Fruit fly (Drosophila melanogaster): ENCODE measurements around the gene CG4768.

The CG4768 gene

dm6 chrX:16791058-16791457 is 861 bp upstream of the CG4768 start, which contains the start of gene Rrp45:
Gene Rrp45 (minus strand): TSS chrX:16791266.
- TF ChIP-seq woc (GFP tag; optimal IDR thresholded peaks at IDR 0.05): peak; percentile 29
- peak; percentile 26 for TF ChIP-seq Myc (optimal IDR thresholded peaks at IDR 0.05)
- TF ChIP-seq sv (GFP tag; optimal IDR thresholded peaks at IDR 0.05): no peak
- no peak for TF ChIP-seq Hnf4 (GFP tag; optimal IDR thresholded peaks at IDR 0.05)

dm6 chrX:16793129-16793748 is 1.3 kb downstream of the CG4768 start:
- TF ChIP-seq Mio (GFP tag; optimal IDR thresholded peaks at IDR 0.05) (no peak), psq (GFP tag; optimal IDR thresholded peaks at IDR 0.05) (peak; percentile 55), Sp1 (GFP tag; optimal IDR thresholded peaks at IDR 0.05) (no peak)

dm6 chrX:16798166-16798565 is 6.2 kb downstream of the CG4768 start:
- TF ChIP-seq dsf (GFP tag; optimal IDR thresholded peaks at IDR 0.05; ENCODE audit: borderline replicate concordance) (no peak), Myc (optimal IDR thresholded peaks at IDR 0.05) (no peak), woc (GFP tag; optimal IDR thresholded peaks at IDR 0.05) (no peak), dmrt93B (GFP tag; optimal IDR thresholded peaks at IDR 0.05) (no peak), sv (GFP tag; optimal IDR thresholded peaks at IDR 0.05) (no peak), GATAd (GFP tag; optimal IDR thresholded peaks at IDR 0.05) (no peak), usp (GFP tag; optimal IDR thresholded peaks at IDR 0.05) (no peak), Dfd (GFP tag; optimal IDR thresholded peaks at IDR 0.05) (no peak), lola (GFP tag; optimal IDR thresholded peaks at IDR 0.05) (no peak), Abd-B (GFP tag; optimal IDR thresholded peaks at IDR 0.05) (no peak), foxo (GFP tag; optimal IDR thresholded peaks at IDR 0.05) (no peak), Sp1 (GFP tag; optimal IDR thresholded peaks at IDR 0.05) (no peak), Dif (GFP tag; optimal IDR thresholded peaks at IDR 0.05; ENCODE audit: partially characterized antibody) (no peak)

- TF ChIP-seq Hr78 (GFP tag; optimal IDR thresholded peaks at IDR 0.05): no peak
- no peak for TF ChIP-seq Myc (optimal IDR thresholded peaks at IDR 0.05)
- no peak for TF ChIP-seq Mio (GFP tag; optimal IDR thresholded peaks at IDR 0.05)
- TF ChIP-seq usp (GFP tag; optimal IDR thresholded peaks at IDR 0.05): no peak
- TF ChIP-seq br (GFP tag; optimal IDR thresholded peaks at IDR 0.05): no peak
- no peak for TF ChIP-seq HLH106 (tag; optimal IDR thresholded peaks at IDR 0.05)
- no peak for TF ChIP-seq pan (optimal IDR thresholded peaks at IDR 0.05)
- TF ChIP-seq Jra (GFP tag; optimal IDR thresholded peaks at IDR 0.05): no peak
- TF ChIP-seq Vsx2 (GFP tag; optimal IDR thresholded peaks at IDR 0.05; ENCODE audit: partially characterized antibody): no peak
- TF ChIP-seq Rel (GFP tag; optimal IDR thresholded peaks at IDR 0.05): no peak
- peak; percentile 72 for TF ChIP-seq Rel (tag; optimal IDR thresholded peaks at IDR 0.05)
- TF ChIP-seq Sp1 (GFP tag; optimal IDR thresholded peaks at IDR 0.05): peak; percentile 13
- peak in 1 of 2 experiments; percentile 17 for TF ChIP-seq foxo (GFP tag; optimal IDR thresholded peaks at IDR 0.05)
- no peak for TF ChIP-seq CrebA (GFP tag; optimal IDR thresholded peaks at IDR 0.05; ENCODE audit: borderline replicate concordance)
- TF ChIP-seq woc (GFP tag; optimal IDR thresholded peaks at IDR 0.05): no peak
- TF ChIP-seq CG32264 (GFP tag; optimal IDR thresholded peaks at IDR 0.05): peak; percentile 3
- no peak for TF ChIP-seq Hnf4 (GFP tag; optimal IDR thresholded peaks at IDR 0.05)
- TF ChIP-seq Abd-B (GFP tag; optimal IDR thresholded peaks at IDR 0.05): no peak
- TF ChIP-seq ey (GFP tag; optimal IDR thresholded peaks at IDR 0.05): peak; percentile 1
- TF ChIP-seq h (GFP tag; optimal IDR thresholded peaks at IDR 0.05): peak; percentile 27
- TF ChIP-seq fru (GFP tag; optimal IDR thresholded peaks at IDR 0.05): peak; percentile 69
Measured at dm6 chrX:16799914-16800313, 8.0 kb downstream of the CG4768 start.

- TF ChIP-seq Rel (GFP tag; optimal IDR thresholded peaks at IDR 0.05) (no peak), Rel (tag; optimal IDR thresholded peaks at IDR 0.05) (peak; percentile 11), CG32264 (GFP tag; optimal IDR thresholded peaks at IDR 0.05) (no peak)
Measured at dm6 chrX:16800530-16801027, 8.7 kb downstream of the CG4768 start, which contains the start of the genes CG9132 and CG4789. Gene CG9132 (minus strand): TSS chrX:16800710. Gene CG4789 (plus strand): TSS chrX:16800930.

- peak; percentile 67 for TF ChIP-seq Myc (optimal IDR thresholded peaks at IDR 0.05)
- TF ChIP-seq Dfd (GFP tag; optimal IDR thresholded peaks at IDR 0.05): no peak
Measured at dm6 chrX:16803299-16803698, 11.4 kb downstream of the CG4768 start, which contains the start of the genes Rai1 and CG13005. Gene Rai1 (minus strand): TSS chrX:16803344. Gene CG13005 (plus strand): TSS chrX:16803650.

All from whole organism, wandering third instar larva.